Fruit fly (Drosophila melanogaster) whole organism: Measurements from ENCODE around the gene CG15221.

Source experiments
- CG8478 ChIP-seq: fragments of >200 bp; optimal IDR thresholded peaks from 2 replicates; lab custom pipeline; 2018; ENCODE audit warnings: inconsistent platforms
- pan ChIP-seq: fragments of >200 bp; optimal IDR thresholded peaks from 2 replicates; lab custom pipeline; 2017
- psq ChIP-seq: fragments of >200 bp; optimal IDR thresholded peaks from 2 replicates; lab custom pipeline; 2017

- no peak for TF ChIP-seq psq
- TF ChIP-seq CG8478 (lab: Kevin White, UChicago) = no peak
- no peak for TF ChIP-seq pan
Observed at dm6 chrX:11717892-11718291, 6.2 kb upstream of the CG15221 start.
